Worm (Caenorhabditis elegans) whole organism, L1 larva: Measurements from ENCODE around the gene fic-1.
A peak's percentile ranks its signal among the peaks of the same experiment; 100 is the strongest.

Source experiments
- C04F5.9 ChIP-seq: sonication (generic microtip); optimal IDR thresholded peaks from 2 replicates; lab custom pipeline; 2016; ENCODE audit warnings: missing genetic modification characterization, missing compliant biosample characterization
- C16A3.4 ChIP-seq: fragments of 150-350 bp; optimal IDR thresholded peaks from 2 replicates; lab custom pipeline; 2014; ENCODE audit warnings: missing biosample characterization, missing genetic modification characterization
- C34B4.2 ChIP-seq: sonication (generic microtip); optimal IDR thresholded peaks from 2 replicates; lab custom pipeline; 2017; ENCODE audit warnings: mild to moderate bottlenecking, missing genetic modification characterization, missing compliant biosample characterization
- F16B12.6 ChIP-seq: fragments of 150-350 bp; optimal IDR thresholded peaks from 2 replicates; lab custom pipeline; 2014; ENCODE audit warnings: missing biosample characterization, missing genetic modification characterization
- Y116A8C.19 ChIP-seq: sonication (generic microtip); optimal IDR thresholded peaks from 2 replicates; lab custom pipeline; 2016; ENCODE audit warnings: missing compliant biosample characterization, missing genetic modification characterization, borderline replicate concordance
- aha-1 ChIP-seq: fragments of 150-350 bp; optimal IDR thresholded peaks from 2 replicates; lab custom pipeline; 2014; ENCODE audit warnings: missing biosample characterization, missing genetic modification characterization
- alr-1 ChIP-seq: fragments of 200-800 bp; sonication (Bioruptor generic); optimal IDR thresholded peaks from 2 replicates; lab custom pipeline; 2018; ENCODE audit warnings: borderline replicate concordance, mild to moderate bottlenecking, missing genetic modification characterization, missing compliant biosample characterization
- ama-1 ChIP-seq: fragments of 150-350 bp; optimal IDR thresholded peaks from 2 replicates; lab custom pipeline; 2014
- ceh-63 ChIP-seq: fragments of 200-800 bp; sonication (Bioruptor generic); optimal IDR thresholded peaks from 2 replicates; lab custom pipeline; 2018; ENCODE audit warnings: mild to moderate bottlenecking, missing genetic modification characterization, missing compliant biosample characterization
- ceh-82 ChIP-seq, 3 experiments: fragments of 150-350 bp in 1 of 3; sonication (generic microtip) in 2 of 3; optimal IDR thresholded peaks; 2 replicates each; lab custom pipeline; 2014 to 2017; ENCODE audit warnings: missing biosample characterization in 3 of 3, missing genetic modification characterization in 3 of 3
- ceh-90 ChIP-seq: sonication (generic microtip); optimal IDR thresholded peaks from 2 replicates; lab custom pipeline; 2016; ENCODE audit warnings: missing genetic modification characterization, missing compliant biosample characterization
- efl-1 ChIP-seq, 4 experiments: fragments of 150-350 bp; optimal IDR thresholded peaks in 3 of 4; peaks in 1 of 4; 1 replicate in 1 of 4; 2 replicates in 3 of 4; lab custom pipeline; 2014; ENCODE audit warnings: missing biosample characterization in 2 of 4, missing genetic modification characterization in 2 of 4, missing genetic modification reagents in 2 of 4
- egl-13 ChIP-seq: sonication (generic microtip); optimal IDR thresholded peaks from 2 replicates; lab custom pipeline; 2016; ENCODE audit warnings: missing genotype, missing genetic modification reagents, missing genetic modification characterization, missing compliant biosample characterization
- egl-27 ChIP-seq, 2 experiments: fragments of 150-350 bp in 1 of 2; sonication (generic microtip); optimal IDR thresholded peaks; 3 replicates each; lab custom pipeline; 2017 to 2018; ENCODE audit warnings: missing biosample characterization in 2 of 2, missing genetic modification characterization in 2 of 2, missing genetic modification reagents in 2 of 2
- elt-2 ChIP-seq: sonication (generic microtip); optimal IDR thresholded peaks from 2 replicates; lab custom pipeline; 2016; ENCODE audit warnings: missing genetic modification characterization, mild to moderate bottlenecking, inconsistent platforms, missing compliant biosample characterization, missing genetic modification reagents
- elt-3 ChIP-seq, 6 experiments: fragments of 150-350 bp in 1 of 6; sonication (generic microtip); optimal IDR thresholded peaks; 2 replicates each; lab custom pipeline; 2017 to 2018; ENCODE audit warnings: missing biosample characterization in 6 of 6, missing genetic modification characterization in 6 of 6, inconsistent platforms in 1 of 6
- fkh-10 ChIP-seq: sonication (generic microtip); optimal IDR thresholded peaks from 2 replicates; lab custom pipeline; 2017; ENCODE audit warnings: missing biosample characterization, missing genetic modification reagents, missing genetic modification characterization
- fkh-4 ChIP-seq: sonication (generic microtip); optimal IDR thresholded peaks from 2 replicates; lab custom pipeline; 2016; ENCODE audit warnings: missing compliant biosample characterization, missing genetic modification characterization, borderline replicate concordance
- fkh-8 ChIP-seq: sonication (generic microtip); optimal IDR thresholded peaks from 2 replicates; lab custom pipeline; 2016; ENCODE audit warnings: mild to moderate bottlenecking, missing genetic modification characterization, missing compliant biosample characterization
- fos-1 ChIP-seq: fragments of 150-350 bp; optimal IDR thresholded peaks from 2 replicates; lab custom pipeline; 2014; ENCODE audit warnings: missing biosample characterization, missing genetic modification characterization
- hpl-2 ChIP-seq: fragments of 150-350 bp; optimal IDR thresholded peaks from 2 replicates; lab custom pipeline; 2014; ENCODE audit warnings: missing biosample characterization, missing genetic modification reagents, missing genetic modification characterization
- irx-1 ChIP-seq: sonication (generic microtip); optimal IDR thresholded peaks from 2 replicates; lab custom pipeline; 2016; ENCODE audit warnings: missing genetic modification characterization, missing compliant biosample characterization
- isw-1 ChIP-seq: fragments of 200-800 bp; sonication (Bioruptor generic); IDR thresholded peaks from 2 replicates; pipeline ENCODE4 v1.3.6; 2022; ENCODE audit warnings: missing genetic modification characterization, missing compliant biosample characterization
- lin-14 ChIP-seq: fragments of 200-800 bp; sonication (Bioruptor generic); optimal IDR thresholded peaks from 2 replicates; lab custom pipeline; 2018; ENCODE audit warnings: mild to moderate bottlenecking, missing genetic modification characterization, moderate library complexity, missing compliant biosample characterization
- lir-3 ChIP-seq: sonication (generic microtip); optimal IDR thresholded peaks from 2 replicates; lab custom pipeline; 2016; ENCODE audit warnings: mild to moderate bottlenecking, missing genetic modification characterization, moderate library complexity, missing compliant biosample characterization; ENCODE audit not compliant: poor library complexity
- mab-9 ChIP-seq: fragments of 200-800 bp; sonication (Bioruptor generic); IDR thresholded peaks from 2 replicates; pipeline ENCODE4 v1.3.6; 2022; ENCODE audit warnings: missing genetic modification reagents, missing genetic modification characterization, missing compliant biosample characterization
- mdl-1 ChIP-seq, 2 experiments: fragments of 150-350 bp; optimal IDR thresholded peaks; 2 replicates each; lab custom pipeline; 2014 to 2017; ENCODE audit warnings: missing biosample characterization in 2 of 2, missing genetic modification characterization in 2 of 2, inconsistent platforms in 1 of 2
- mep-1 ChIP-seq: fragments of 150-350 bp; optimal IDR thresholded peaks from 2 replicates; lab custom pipeline; 2014; ENCODE audit warnings: missing biosample characterization, missing genetic modification characterization
- nhr-19 ChIP-seq: fragments of 200-800 bp; sonication (Bioruptor generic); conservative IDR thresholded peaks from 2 replicates; pipeline ENCODE4 v1.3.6; 2022; ENCODE audit warnings: missing genetic modification characterization, missing compliant biosample characterization
- nhr-20 ChIP-seq: sonication (generic microtip); optimal IDR thresholded peaks from 2 replicates; lab custom pipeline; 2016; ENCODE audit warnings: mild to moderate bottlenecking, missing genetic modification characterization, missing compliant biosample characterization
- nhr-28 ChIP-seq: fragments of 150-350 bp; optimal IDR thresholded peaks from 2 replicates; lab custom pipeline; 2014; ENCODE audit warnings: missing biosample characterization, missing genetic modification characterization
- nhr-71 ChIP-seq: sonication (generic microtip); optimal IDR thresholded peaks from 2 replicates; lab custom pipeline; 2016; ENCODE audit warnings: mild to moderate bottlenecking, missing genetic modification characterization, moderate library complexity, missing compliant biosample characterization
- nhr-76 ChIP-seq: sonication (generic microtip); optimal IDR thresholded peaks from 2 replicates; lab custom pipeline; 2017; ENCODE audit warnings: missing biosample characterization, missing genetic modification characterization
- nhr-77 ChIP-seq: fragments of 150-350 bp; optimal IDR thresholded peaks from 2 replicates; lab custom pipeline; 2014; ENCODE audit warnings: missing biosample characterization, missing genetic modification characterization
- nhr-85 ChIP-seq: sonication (generic microtip); peaks from one replicate; lab custom pipeline; 2016; ENCODE audit warnings: missing genetic modification characterization, inconsistent platforms, missing compliant biosample characterization
- nhr-90 ChIP-seq: sonication (generic microtip); optimal IDR thresholded peaks from 2 replicates; lab custom pipeline; 2016; ENCODE audit warnings: mild to moderate bottlenecking, missing genetic modification characterization, missing compliant biosample characterization; ENCODE audit not compliant: poor library complexity
- pag-3 ChIP-seq: sonication (generic microtip); optimal IDR thresholded peaks from 2 replicates; lab custom pipeline; 2017; ENCODE audit warnings: missing genetic modification characterization, mild to moderate bottlenecking, missing compliant biosample characterization, antibody characterized with exemption, borderline replicate concordance; ENCODE audit not compliant: insufficient read depth
- pax-3 ChIP-seq: fragments of 200-800 bp; sonication (Bioruptor generic); optimal IDR thresholded peaks from 2 replicates; lab custom pipeline; 2018; ENCODE audit warnings: mild to moderate bottlenecking, missing genetic modification characterization, moderate library complexity, missing compliant biosample characterization
- snpc-4 ChIP-seq: fragments of 150-350 bp; optimal IDR thresholded peaks from 2 replicates; lab custom pipeline; 2014; ENCODE audit warnings: missing biosample characterization, missing genetic modification characterization
- sox-4 ChIP-seq: sonication (generic microtip); optimal IDR thresholded peaks from 2 replicates; lab custom pipeline; 2016; ENCODE audit warnings: missing genetic modification characterization, missing compliant biosample characterization
- sptf-1 ChIP-seq: fragments of 150-350 bp; optimal IDR thresholded peaks from 2 replicates; lab custom pipeline; 2014; ENCODE audit warnings: missing biosample characterization, missing genetic modification characterization
- swsn-7 ChIP-seq: sonication (generic microtip); optimal IDR thresholded peaks from 2 replicates; lab custom pipeline; 2016; ENCODE audit warnings: missing genetic modification characterization, missing compliant biosample characterization
- tbx-2 ChIP-seq: sonication (generic microtip); optimal IDR thresholded peaks from 2 replicates; lab custom pipeline; 2016; ENCODE audit warnings: missing genetic modification characterization, missing compliant biosample characterization
- unc-130 ChIP-seq: fragments of 150-350 bp; optimal IDR thresholded peaks from 2 replicates; lab custom pipeline; 2017; ENCODE audit warnings: missing biosample characterization, missing genetic modification characterization, inconsistent platforms
- unc-86 ChIP-seq: sonication (generic microtip); optimal IDR thresholded peaks from 2 replicates; lab custom pipeline; 2016; ENCODE audit warnings: missing genetic modification characterization, missing compliant biosample characterization
- unc-98 ChIP-seq: fragments of 200-800 bp; sonication (Bioruptor generic); IDR thresholded peaks from 2 replicates; pipeline ENCODE4 v1.3.6; 2022; ENCODE audit warnings: missing genetic modification characterization, missing compliant biosample characterization
- xbp-1 ChIP-seq: sonication (generic microtip); optimal IDR thresholded peaks from 2 replicates; lab custom pipeline; 2016; ENCODE audit warnings: missing genetic modification characterization, missing compliant biosample characterization
- zag-1 ChIP-seq: fragments of 150-350 bp; optimal IDR thresholded peaks from 2 replicates; lab custom pipeline; 2014; ENCODE audit warnings: missing biosample characterization, missing genetic modification characterization
- zip-4 ChIP-seq: fragments of 200-800 bp; sonication (Bioruptor generic); optimal IDR thresholded peaks from 2 replicates; lab custom pipeline; 2018; ENCODE audit warnings: mild to moderate bottlenecking, missing genetic modification characterization, moderate library complexity, missing compliant biosample characterization
- ztf-11 ChIP-seq, 2 experiments: sonication (generic microtip); optimal IDR thresholded peaks; 2 replicates each; lab custom pipeline; 2016 to 2017; ENCODE audit warnings: missing genetic modification characterization in 2 of 2, missing biosample characterization in 1 of 2, missing compliant biosample characterization in 1 of 2
- ztf-4 ChIP-seq: fragments of 150-350 bp; optimal IDR thresholded peaks from 2 replicates; lab custom pipeline; 2014; ENCODE audit warnings: missing biosample characterization, missing genetic modification characterization

Gene fic-1

ce11 chrIV:10935853-10936491, 1.3 kb upstream of the fic-1 start, which contains the start of gene lgg-2 (continued):
- TF ChIP-seq egl-27 (tag; optimal IDR thresholded peaks at IDR 0.05; lab: Kevin White, UChicago) (peak; percentile 52 to 76), C04F5.9 (tag; lab: Kevin White, UChicago) (peak; percentile 79), nhr-71 (tag; lab: Kevin White, UChicago) (peak; percentile 100), nhr-77 (tag; lab: Kevin White, UChicago) (peak; percentile 88), mdl-1 (tag; optimal IDR thresholded peaks at IDR 0.05; lab: Kevin White, UChicago) (peak; percentile 62 to 98), pax-3 (tag; lab: Kevin White, UChicago) (peak; percentile 86), irx-1 (tag; lab: Kevin White, UChicago) (peak; percentile 93), fkh-10 (GFP tag; lab: Kevin White, UChicago) (peak; percentile 26), fos-1 (tag; lab: Kevin White, UChicago) (peak; percentile 87), Y116A8C.19 (tag; lab: Kevin White, UChicago) (no peak), xbp-1 (tag; lab: Kevin White, UChicago) (peak; percentile 93), nhr-90 (peak; percentile 97), ceh-63 (GFP tag; lab: Kevin White, UChicago) (no peak), elt-2 (tag; lab: Kevin White, UChicago) (peak; percentile 89), lin-14 (GFP tag; lab: Kevin White, UChicago) (peak; percentile 99), ztf-11 (tag; optimal IDR thresholded peaks at IDR 0.05; lab: Kevin White, UChicago) (peak in 1 of 2 experiments; percentile 85), nhr-28 (tag; lab: Kevin White, UChicago) (no peak), isw-1 (GFP tag; lab: Robert Waterston, UW) (peak; percentile 92), sox-4 (tag; lab: Kevin White, UChicago) (peak; percentile 77), nhr-85 (tag; lab: Kevin White, UChicago) (peak; percentile 99), egl-13 (tag; lab: Kevin White, UChicago) (peak; percentile 92), snpc-4 (peak; percentile 79), tbx-2 (tag; lab: Kevin White, UChicago) (peak; percentile 99), zip-4 (GFP tag; lab: Kevin White, UChicago) (peak; percentile 80), sptf-1 (tag; lab: Kevin White, UChicago) (no peak), nhr-76 (tag; lab: Kevin White, UChicago) (no peak), unc-130 (tag; lab: Kevin White, UChicago) (no peak), mab-9 (GFP tag; lab: Robert Waterston, UW) (peak; percentile 84), unc-86 (peak; percentile 96), F16B12.6 (tag; lab: Kevin White, UChicago) (no peak), alr-1 (tag; lab: Kevin White, UChicago) (no peak), nhr-19 (GFP tag; lab: Robert Waterston, UW) (peak; percentile 96), ceh-90 (no peak), efl-1 (optimal IDR thresholded peaks at IDR 0.05; lab: Kevin White, UChicago) (peak; percentile 89 to 92), efl-1 (GFP tag; optimal IDR thresholded peaks at IDR 0.05 in 1 of 2; lab: Kevin White, UChicago) (peak; percentile 68 to 97), lir-3 (peak; percentile 91), C34B4.2 (no peak), hpl-2 (GFP tag; lab: Kevin White, UChicago) (peak; percentile 39), aha-1 (tag; lab: Kevin White, UChicago) (peak; percentile 71), elt-3 (tag; optimal IDR thresholded peaks at IDR 0.05; lab: Kevin White, UChicago) (peak in 4 of 6 experiments; percentile 7 to 84 (median 62)), C16A3.4 (tag; lab: Kevin White, UChicago) (peak; percentile 85), pag-3 (tag; lab: Kevin White, UChicago) (no peak), nhr-20 (tag; lab: Kevin White, UChicago) (peak; percentile 99), fkh-8 (tag; lab: Kevin White, UChicago) (peak; percentile 92), ztf-4 (peak; percentile 98), fkh-4 (tag; lab: Kevin White, UChicago) (no peak), ama-1 (lab: Kevin White, UChicago) (peak; percentile 94), unc-98 (GFP tag; lab: Robert Waterston, UW) (peak; percentile 29; the same call in 1 of the 2 replicates), ceh-82 (tag; optimal IDR thresholded peaks at IDR 0.05; lab: Kevin White, UChicago) (peak; percentile 90 to 95 (median 94)), swsn-7 (tag; lab: Kevin White, UChicago) (peak; percentile 99), mep-1 (tag; lab: Kevin White, UChicago) (peak; percentile 98), zag-1 (tag; lab: Kevin White, UChicago) (peak; percentile 61)
